Worm (Caenorhabditis elegans) whole organism, midembryonic: ENCODE data around the gene F53C3.3.

Source experiments
- flt-1 ChIP-seq: fragments of 200-800 bp; sonication (Bioruptor generic); IDR thresholded peaks from 2 replicates; pipeline ENCODE4 v1.3.6; 2022; ENCODE audit warnings: missing genetic modification characterization, missing compliant biosample characterization
- ref-1 ChIP-seq: fragments of 200-800 bp; sonication (Bioruptor generic); conservative IDR thresholded peaks from 2 replicates; pipeline ENCODE4 v1.3.6; 2022; ENCODE audit warnings: missing genetic modification reagents, missing genetic modification characterization, missing compliant biosample characterization

ce11 chrII:3931825-3932224 is 29.2 kb downstream of the F53C3.3 start:
- TF ChIP-seq ref-1 (GFP tag; lab: Robert Waterston, UW) (no peak), flt-1 (GFP tag; lab: Robert Waterston, UW) (no peak)
